Fruit fly (Drosophila melanogaster) whole organism, embryonic: ENCODE data around the gene CG2059.

Experiments used
- Abd-B ChIP-seq: fragments of 200-800 bp; sonication (Bioruptor generic); optimal IDR thresholded peaks from 2 replicates; lab custom pipeline; 2018; ENCODE audit warnings: missing biosample characterization, mild to moderate bottlenecking, missing genetic modification characterization, moderate library complexity
- Adf1 ChIP-seq: fragments of 200-800 bp; sonication (Bioruptor generic); IDR thresholded peaks from 2 replicates; pipeline ENCODE4 v1.3.6; 2022; ENCODE audit warnings: missing biosample characterization, missing genetic modification characterization
- Antp ChIP-seq: fragments of 200-800 bp; sonication (Bioruptor generic); optimal IDR thresholded peaks from 3 replicates; lab custom pipeline; 2016; ENCODE audit warnings: missing biosample characterization, missing genetic modification characterization
- Blimp-1 ChIP-seq: fragments of 200-800 bp; sonication (Bioruptor generic); optimal IDR thresholded peaks from 3 replicates; lab custom pipeline; 2018; ENCODE audit warnings: missing biosample characterization, missing genetic modification characterization, mild to moderate bottlenecking, moderate library complexity, missing genetic modification reagents
- CG10462 ChIP-seq: fragments of 200-800 bp; sonication (Bioruptor generic); optimal IDR thresholded peaks from 2 replicates; lab custom pipeline; 2016; ENCODE audit warnings: missing biosample characterization, missing genetic modification characterization
- CG11247 ChIP-seq: fragments of 200-800 bp; sonication (Bioruptor generic); IDR thresholded peaks from 2 replicates; pipeline ENCODE4 v1.3.6; 2022; ENCODE audit warnings: missing biosample characterization, missing genetic modification characterization
- CG12391 ChIP-seq: fragments of 200-800 bp; sonication (Bioruptor generic); optimal IDR thresholded peaks from 3 replicates; lab custom pipeline; 2018; ENCODE audit warnings: missing biosample characterization, mild to moderate bottlenecking, missing genetic modification characterization, moderate library complexity
- CG1603 ChIP-seq: fragments of 200-800 bp; sonication (Bioruptor generic); optimal IDR thresholded peaks from 2 replicates; lab custom pipeline; 2019; ENCODE audit warnings: missing biosample characterization, mild to moderate bottlenecking, missing genetic modification characterization, moderate library complexity
- CG16863 ChIP-seq: fragments of 200-800 bp; sonication (Bioruptor generic); optimal IDR thresholded peaks from 3 replicates; lab custom pipeline; 2016; ENCODE audit warnings: missing biosample characterization, missing genetic modification characterization
- CG17612 ChIP-seq: fragments of 200-800 bp; sonication (Bioruptor generic); IDR thresholded peaks from 2 replicates; pipeline ENCODE4 v1.3.6; 2022; ENCODE audit warnings: missing biosample characterization, missing genetic modification characterization
- CG30403 ChIP-seq: fragments of 200-800 bp; sonication (Bioruptor generic); optimal IDR thresholded peaks from 3 replicates; lab custom pipeline; 2016; ENCODE audit warnings: missing biosample characterization, missing genetic modification characterization
- CG3847 ChIP-seq: fragments of 200-800 bp; sonication (Bioruptor generic); IDR thresholded peaks from 2 replicates; pipeline ENCODE4 v1.3.6; 2022; ENCODE audit warnings: missing biosample characterization, missing genetic modification characterization
- CG6654 ChIP-seq: fragments of 200-800 bp; sonication (Bioruptor generic); optimal IDR thresholded peaks from 2 replicates; lab custom pipeline; 2017; ENCODE audit warnings: missing biosample characterization, mild to moderate bottlenecking, missing genetic modification characterization
- CG8281 ChIP-seq: fragments of 200-800 bp; sonication (Bioruptor generic); optimal IDR thresholded peaks from 2 replicates; lab custom pipeline; 2018; ENCODE audit warnings: missing biosample characterization, mild to moderate bottlenecking, missing genetic modification characterization, moderate library complexity
- CG8765 ChIP-seq: fragments of 200-800 bp; sonication (Bioruptor generic); IDR thresholded peaks from 2 replicates; pipeline ENCODE4 v1.3.6; 2022; ENCODE audit warnings: missing biosample characterization, missing genetic modification characterization
- CG9437 ChIP-seq: fragments of 200-800 bp; sonication (Bioruptor generic); optimal IDR thresholded peaks from 2 replicates; lab custom pipeline; 2018; ENCODE audit warnings: missing biosample characterization, mild to moderate bottlenecking, missing genetic modification characterization
- Camta ChIP-seq: fragments of 200-800 bp; sonication (Bioruptor generic); optimal IDR thresholded peaks from 2 replicates; lab custom pipeline; 2016; ENCODE audit warnings: missing biosample characterization, missing genetic modification characterization
- CoRest ChIP-seq: fragments of 200-800 bp; sonication (Bioruptor generic); optimal IDR thresholded peaks from 3 replicates; lab custom pipeline; 2018; ENCODE audit warnings: missing biosample characterization, mild to moderate bottlenecking, missing genetic modification characterization, moderate library complexity
- HHEX ChIP-seq: fragments of 200-800 bp; sonication (Bioruptor generic); optimal IDR thresholded peaks from 3 replicates; lab custom pipeline; 2017; ENCODE audit warnings: missing biosample characterization, mild to moderate bottlenecking, missing genetic modification characterization, missing genetic modification reagents
- Jarid2 ChIP-seq: fragments of 200-800 bp; sonication (Bioruptor generic); optimal IDR thresholded peaks from 3 replicates; lab custom pipeline; 2017; ENCODE audit warnings: mild to moderate bottlenecking, missing biosample characterization, missing genetic modification reagents, missing genetic modification characterization
- Mad ChIP-seq: fragments of 200-800 bp; sonication (Bioruptor generic); optimal IDR thresholded peaks from 2 replicates; lab custom pipeline; 2016; ENCODE audit warnings: missing biosample characterization, missing genetic modification characterization
- NfI ChIP-seq: fragments of 200-800 bp; sonication (Bioruptor generic); optimal IDR thresholded peaks from 3 replicates; lab custom pipeline; 2018; ENCODE audit warnings: missing biosample characterization, mild to moderate bottlenecking, missing genetic modification characterization, moderate library complexity
- Opbp ChIP-seq: fragments of 200-800 bp; sonication (Bioruptor generic); IDR thresholded peaks from 3 replicates; pipeline ENCODE4 v1.3.6; 2022; ENCODE audit warnings: missing biosample characterization, missing genetic modification characterization; ENCODE audit not compliant: partially characterized antibody
- Side ChIP-seq: fragments of 200-800 bp; sonication (Bioruptor generic); optimal IDR thresholded peaks from 2 replicates; lab custom pipeline; 2016; ENCODE audit warnings: missing biosample characterization, missing genetic modification characterization
- Sry-β ChIP-seq: fragments of 200-800 bp; sonication (Bioruptor generic); optimal IDR thresholded peaks from 2 replicates; lab custom pipeline; 2018; ENCODE audit warnings: missing biosample characterization, mild to moderate bottlenecking, missing genetic modification characterization, moderate library complexity
- Xbp1 ChIP-seq: fragments of 200-800 bp; sonication (Bioruptor generic); optimal IDR thresholded peaks from 3 replicates; lab custom pipeline; 2016; ENCODE audit warnings: missing biosample characterization, mild to moderate bottlenecking, missing genetic modification characterization
- YL-1 ChIP-seq: fragments of 200-800 bp; sonication (Bioruptor generic); optimal IDR thresholded peaks from 3 replicates; lab custom pipeline; 2017; ENCODE audit warnings: missing biosample characterization, mild to moderate bottlenecking, missing genetic modification characterization
- ara ChIP-seq: fragments of 200-800 bp; sonication (Bioruptor generic); IDR thresholded peaks from 2 replicates; pipeline ENCODE4 v1.3.6; 2022; ENCODE audit warnings: missing biosample characterization, missing genetic modification characterization
- ash1 ChIP-seq: fragments of 200-800 bp; sonication (Bioruptor generic); optimal IDR thresholded peaks from 2 replicates; lab custom pipeline; 2018; ENCODE audit warnings: missing biosample characterization, mild to moderate bottlenecking, missing genetic modification characterization
- br ChIP-seq: fragments of >200 bp; optimal IDR thresholded peaks from 2 replicates; lab custom pipeline; 2017
- cas ChIP-seq: fragments of 200-800 bp; sonication (Bioruptor generic); IDR thresholded peaks from 2 replicates; pipeline ENCODE4 v1.3.6; 2022; ENCODE audit warnings: missing biosample characterization, missing genetic modification characterization
- chm ChIP-seq: fragments of 200-800 bp; sonication (Bioruptor generic); IDR thresholded peaks from 2 replicates; pipeline ENCODE4 v1.3.6; 2022; ENCODE audit warnings: missing biosample characterization, missing genetic modification characterization
- chn ChIP-seq: fragments of 200-800 bp; sonication (Bioruptor generic); optimal IDR thresholded peaks from 2 replicates; lab custom pipeline; 2016; ENCODE audit warnings: missing biosample characterization, missing genetic modification characterization
- corto ChIP-seq: fragments of 200-800 bp; sonication (Bioruptor generic); optimal IDR thresholded peaks from 2 replicates; lab custom pipeline; 2016; ENCODE audit warnings: missing biosample characterization, mild to moderate bottlenecking, missing genetic modification characterization, moderate library complexity
- crc ChIP-seq: fragments of 200-800 bp; sonication (Bioruptor generic); optimal IDR thresholded peaks from 2 replicates; lab custom pipeline; 2016; ENCODE audit warnings: missing biosample characterization, missing genetic modification characterization
- cwo ChIP-seq: fragments of 200-800 bp; sonication (Bioruptor generic); optimal IDR thresholded peaks from 3 replicates; lab custom pipeline; 2017; ENCODE audit warnings: missing biosample characterization, missing genetic modification characterization, mild to moderate bottlenecking, moderate library complexity, missing genetic modification reagents
- fd102C ChIP-seq: fragments of 200-800 bp; sonication (Bioruptor generic); optimal IDR thresholded peaks from 2 replicates; lab custom pipeline; 2018; ENCODE audit warnings: missing biosample characterization, mild to moderate bottlenecking, missing genetic modification characterization, moderate library complexity
- fd3F ChIP-seq: fragments of 200-800 bp; sonication (Bioruptor generic); optimal IDR thresholded peaks from 2 replicates; lab custom pipeline; 2018; ENCODE audit warnings: missing biosample characterization, mild to moderate bottlenecking, missing genetic modification characterization, moderate library complexity
- ham ChIP-seq: fragments of 200-800 bp; sonication (Bioruptor generic); IDR thresholded peaks from 2 replicates; pipeline ENCODE4 v1.3.6; 2022; ENCODE audit warnings: missing biosample characterization, missing genetic modification characterization
- ind ChIP-seq: fragments of 200-800 bp; sonication (Bioruptor generic); optimal IDR thresholded peaks from 3 replicates; lab custom pipeline; 2016; ENCODE audit warnings: missing biosample characterization, missing genetic modification characterization
- inv ChIP-seq: fragments of 200-800 bp; sonication (Bioruptor generic); IDR thresholded peaks from 2 replicates; pipeline ENCODE4 v1.3.6; 2022; ENCODE audit warnings: missing biosample characterization, missing genetic modification characterization; ENCODE audit not compliant: partially characterized antibody
- pnt ChIP-seq: fragments of 200-800 bp; sonication (Bioruptor generic); optimal IDR thresholded peaks from 3 replicates; lab custom pipeline; 2016; ENCODE audit warnings: missing biosample characterization, missing genetic modification characterization
- repo ChIP-seq: fragments of 200-800 bp; sonication (Bioruptor generic); optimal IDR thresholded peaks from 2 replicates; lab custom pipeline; 2016; ENCODE audit warnings: missing biosample characterization, missing genetic modification characterization
- seq ChIP-seq: fragments of 200-800 bp; sonication (Bioruptor generic); IDR thresholded peaks from 2 replicates; pipeline ENCODE4 v1.3.6; 2022; ENCODE audit warnings: missing biosample characterization, missing genetic modification characterization
- tll ChIP-seq, 2 experiments: fragments of 200-800 bp in 1 of 2; fragments of >200 bp in 1 of 2; sonication (Bioruptor generic) in 1 of 2; optimal IDR thresholded peaks; 2 replicates each; lab custom pipeline; 2017 to 2019; ENCODE audit warnings: missing biosample characterization in 2 of 2, missing genetic modification characterization in 2 of 2, mild to moderate bottlenecking in 1 of 2, moderate library complexity in 1 of 2
- tup ChIP-seq: fragments of 200-800 bp; sonication (Bioruptor generic); optimal IDR thresholded peaks from 2 replicates; lab custom pipeline; 2016; ENCODE audit warnings: missing biosample characterization, mild to moderate bottlenecking, missing genetic modification characterization, moderate library complexity
- wek ChIP-seq: fragments of 200-800 bp; sonication (Bioruptor generic); optimal IDR thresholded peaks from 3 replicates; lab custom pipeline; 2018; ENCODE audit warnings: missing biosample characterization, mild to moderate bottlenecking, missing genetic modification characterization, moderate library complexity
- yki ChIP-seq: fragments of >200 bp; optimal IDR thresholded peaks from 3 replicates; lab custom pipeline; 2018
- zen2 ChIP-seq: fragments of 200-800 bp; sonication (Bioruptor generic); IDR thresholded peaks from 3 replicates; pipeline ENCODE4 v1.3.6; 2022; ENCODE audit warnings: missing biosample characterization, missing genetic modification characterization; ENCODE audit not compliant: partially characterized antibody

The CG2059 gene

dm6 chrX:7293874-7294559 lies 7.9 kb downstream of the CG2059 start (continued):
- TF ChIP-seq Side: no peak
- TF ChIP-seq CG10462: peak; percentile 52
- no peak for TF ChIP-seq Opbp
- TF ChIP-seq CG8765: no peak; the same call in 1 of the 2 replicates
- TF ChIP-seq fd102C (GFP tag; lab: Kevin White, UChicago): peak; percentile 78
- TF ChIP-seq Antp (GFP tag; lab: Kevin White, UChicago): no peak
- TF ChIP-seq CG1603: peak; percentile 7
- peak; percentile 59 for TF ChIP-seq Jarid2 (GFP tag; lab: Kevin White, UChicago)
- TF ChIP-seq Adf1: peak; percentile 84
- TF ChIP-seq yki: no peak
- peak; percentile 69 for TF ChIP-seq CG8281
- peak; percentile 93 for TF ChIP-seq Blimp-1 (GFP tag; lab: Kevin White, UChicago)
- peak; percentile 72 for TF ChIP-seq seq (GFP tag; lab: Robert Waterston, UW)
- TF ChIP-seq ind (GFP tag; lab: Kevin White, UChicago): peak; percentile 58
- peak; percentile 84 for TF ChIP-seq Xbp1 (GFP tag; lab: Kevin White, UChicago)
- no peak for TF ChIP-seq zen2 (GFP tag; lab: Robert Waterston, UW)
- peak; percentile 17 for TF ChIP-seq pnt (GFP tag; lab: Kevin White, UChicago)
- no peak for TF ChIP-seq repo
- peak; percentile 64 for TF ChIP-seq CG3847
- peak in 1 of 2 experiments; percentile 10 for TF ChIP-seq tll (GFP tag; optimal IDR thresholded peaks at IDR 0.05; lab: Kevin White, UChicago)
- TF ChIP-seq Sry-β: peak; percentile 60
- no peak for TF ChIP-seq CG17612
- peak; percentile 81 for TF ChIP-seq CG9437 (GFP tag; lab: Kevin White, UChicago)
- TF ChIP-seq ash1: no peak
- TF ChIP-seq HHEX (GFP tag; lab: Kevin White, UChicago): peak; percentile 82
- peak; percentile 65 for TF ChIP-seq YL-1 (GFP tag; lab: Kevin White, UChicago)
- peak; percentile 74 for TF ChIP-seq cwo (GFP tag; lab: Kevin White, UChicago)
- no peak for TF ChIP-seq cas
- peak; percentile 57 for TF ChIP-seq Mad
- peak; percentile 72 for TF ChIP-seq corto (GFP tag; lab: Kevin White, UChicago)
- peak; percentile 75 for TF ChIP-seq chm (GFP tag; lab: Robert Waterston, UW)
- no peak for TF ChIP-seq Camta (GFP tag; lab: Kevin White, UChicago)
- peak; percentile 81 for TF ChIP-seq CG6654
- peak; percentile 84 for TF ChIP-seq Abd-B (GFP tag; lab: Kevin White, UChicago)
- peak; percentile 95 for TF ChIP-seq CoRest (tag; lab: Kevin White, UChicago)
- TF ChIP-seq wek (GFP tag; lab: Kevin White, UChicago): peak; percentile 58
- no peak for TF ChIP-seq br (lab: Kevin White, UChicago)
- peak; percentile 8 for TF ChIP-seq chn (GFP tag; lab: Kevin White, UChicago)
- no peak for TF ChIP-seq CG11247 (GFP tag; lab: Robert Waterston, UW)
- TF ChIP-seq fd3F: peak; percentile 56
- TF ChIP-seq CG16863 (GFP tag; lab: Kevin White, UChicago): no peak
- TF ChIP-seq inv (GFP tag; lab: Robert Waterston, UW): no peak
- TF ChIP-seq CG12391: peak; percentile 96
- peak; percentile 83 for TF ChIP-seq ara (GFP tag; lab: Robert Waterston, UW)
- no peak for TF ChIP-seq ham (GFP tag; lab: Robert Waterston, UW)
- peak; percentile 84 for TF ChIP-seq CG30403 (GFP tag; lab: Kevin White, UChicago)
- no peak for TF ChIP-seq crc
- peak; percentile 33 for TF ChIP-seq tup
- TF ChIP-seq NfI (GFP tag; lab: Kevin White, UChicago): peak; percentile 84
